Worm (Caenorhabditis elegans) whole organism, L1 larva: ENCODE results near the gene rpl-36.
A peak's percentile ranks its signal among the peaks of the same experiment; 100 is the strongest.

Source experiments
- C04F5.9 ChIP-seq: sonication (generic microtip); optimal IDR thresholded peaks from 2 replicates; lab custom pipeline; 2016; ENCODE audit warnings: missing genetic modification characterization, missing compliant biosample characterization
- Y116A8C.19 ChIP-seq: sonication (generic microtip); optimal IDR thresholded peaks from 2 replicates; lab custom pipeline; 2016; ENCODE audit warnings: missing compliant biosample characterization, missing genetic modification characterization, borderline replicate concordance
- aha-1 ChIP-seq: fragments of 150-350 bp; optimal IDR thresholded peaks from 2 replicates; lab custom pipeline; 2014; ENCODE audit warnings: missing biosample characterization, missing genetic modification characterization
- ama-1 ChIP-seq: fragments of 150-350 bp; optimal IDR thresholded peaks from 2 replicates; lab custom pipeline; 2014
- ceh-63 ChIP-seq: fragments of 200-800 bp; sonication (Bioruptor generic); optimal IDR thresholded peaks from 2 replicates; lab custom pipeline; 2018; ENCODE audit warnings: mild to moderate bottlenecking, missing genetic modification characterization, missing compliant biosample characterization
- ceh-90 ChIP-seq: sonication (generic microtip); optimal IDR thresholded peaks from 2 replicates; lab custom pipeline; 2016; ENCODE audit warnings: missing genetic modification characterization, missing compliant biosample characterization
- ces-1 ChIP-seq: fragments of 150-350 bp; optimal IDR thresholded peaks from 2 replicates; lab custom pipeline; 2014; ENCODE audit warnings: missing biosample characterization, missing genetic modification reagents, missing genetic modification characterization
- efl-3 ChIP-seq: fragments of 200-800 bp; sonication (Bioruptor generic); optimal IDR thresholded peaks from 2 replicates; lab custom pipeline; 2018; ENCODE audit warnings: mild to moderate bottlenecking, missing genetic modification characterization, missing compliant biosample characterization
- egl-13 ChIP-seq: sonication (generic microtip); optimal IDR thresholded peaks from 2 replicates; lab custom pipeline; 2016; ENCODE audit warnings: missing genotype, missing genetic modification reagents, missing genetic modification characterization, missing compliant biosample characterization
- egl-27 ChIP-seq, 2 experiments: fragments of 150-350 bp in 1 of 2; sonication (generic microtip); optimal IDR thresholded peaks; 3 replicates each; lab custom pipeline; 2017 to 2018; ENCODE audit warnings: missing biosample characterization in 2 of 2, missing genetic modification characterization in 2 of 2, missing genetic modification reagents in 2 of 2
- elt-3 ChIP-seq, 6 experiments: fragments of 150-350 bp in 1 of 6; sonication (generic microtip); optimal IDR thresholded peaks; 2 replicates each; lab custom pipeline; 2017 to 2018; ENCODE audit warnings: missing biosample characterization in 6 of 6, missing genetic modification characterization in 6 of 6, inconsistent platforms in 1 of 6
- ets-5 ChIP-seq: fragments of 200-800 bp; sonication (Bioruptor generic); IDR thresholded peaks from 2 replicates; pipeline ENCODE4 v1.3.6; 2022; ENCODE audit warnings: missing genetic modification characterization, missing compliant biosample characterization
- fkh-10 ChIP-seq: sonication (generic microtip); optimal IDR thresholded peaks from 2 replicates; lab custom pipeline; 2017; ENCODE audit warnings: missing biosample characterization, missing genetic modification reagents, missing genetic modification characterization
- fkh-4 ChIP-seq: sonication (generic microtip); optimal IDR thresholded peaks from 2 replicates; lab custom pipeline; 2016; ENCODE audit warnings: missing compliant biosample characterization, missing genetic modification characterization, borderline replicate concordance
- fkh-8 ChIP-seq: sonication (generic microtip); optimal IDR thresholded peaks from 2 replicates; lab custom pipeline; 2016; ENCODE audit warnings: mild to moderate bottlenecking, missing genetic modification characterization, missing compliant biosample characterization
- grh-1 ChIP-seq: fragments of 200-800 bp; sonication (Bioruptor generic); IDR thresholded peaks from 2 replicates; pipeline ENCODE4 v1.3.6; 2022; ENCODE audit warnings: missing genetic modification reagents, missing genetic modification characterization, missing compliant biosample characterization
- hlh-4 ChIP-seq: sonication (generic microtip); optimal IDR thresholded peaks from 2 replicates; lab custom pipeline; 2016; ENCODE audit warnings: mild to moderate bottlenecking, missing genetic modification characterization, missing compliant biosample characterization
- isw-1 ChIP-seq: fragments of 200-800 bp; sonication (Bioruptor generic); IDR thresholded peaks from 2 replicates; pipeline ENCODE4 v1.3.6; 2022; ENCODE audit warnings: missing genetic modification characterization, missing compliant biosample characterization
- lin-14 ChIP-seq: fragments of 200-800 bp; sonication (Bioruptor generic); optimal IDR thresholded peaks from 2 replicates; lab custom pipeline; 2018; ENCODE audit warnings: mild to moderate bottlenecking, missing genetic modification characterization, moderate library complexity, missing compliant biosample characterization
- lin-15B ChIP-seq: fragments of 150-350 bp; sonication (generic microtip); optimal IDR thresholded peaks from 3 replicates; lab custom pipeline; 2014; ENCODE audit warnings: missing biosample characterization, missing genetic modification characterization
- lin-35 ChIP-seq, 2 experiments: fragments of 150-350 bp; optimal IDR thresholded peaks; 2 replicates each; lab custom pipeline; 2014; ENCODE audit warnings: missing biosample characterization in 2 of 2, missing genetic modification characterization in 2 of 2, missing genetic modification reagents in 2 of 2
- mab-9 ChIP-seq: fragments of 200-800 bp; sonication (Bioruptor generic); IDR thresholded peaks from 2 replicates; pipeline ENCODE4 v1.3.6; 2022; ENCODE audit warnings: missing genetic modification reagents, missing genetic modification characterization, missing compliant biosample characterization
- mdl-1 ChIP-seq, 2 experiments: fragments of 150-350 bp; optimal IDR thresholded peaks; 2 replicates each; lab custom pipeline; 2014 to 2017; ENCODE audit warnings: missing biosample characterization in 2 of 2, missing genetic modification characterization in 2 of 2, inconsistent platforms in 1 of 2
- mef-2 ChIP-seq: fragments of 150-350 bp; optimal IDR thresholded peaks from 2 replicates; lab custom pipeline; 2014; ENCODE audit warnings: missing biosample characterization, missing genetic modification characterization
- mep-1 ChIP-seq: fragments of 150-350 bp; optimal IDR thresholded peaks from 2 replicates; lab custom pipeline; 2014; ENCODE audit warnings: missing biosample characterization, missing genetic modification characterization
- nhr-11 ChIP-seq: fragments of 150-350 bp; optimal IDR thresholded peaks from 2 replicates; lab custom pipeline; 2014; ENCODE audit warnings: missing biosample characterization, missing genetic modification characterization
- nhr-12 ChIP-seq: sonication (generic microtip); optimal IDR thresholded peaks from 2 replicates; lab custom pipeline; 2017; ENCODE audit warnings: missing biosample characterization, missing genetic modification characterization
- nhr-19 ChIP-seq: fragments of 200-800 bp; sonication (Bioruptor generic); conservative IDR thresholded peaks from 2 replicates; pipeline ENCODE4 v1.3.6; 2022; ENCODE audit warnings: missing genetic modification characterization, missing compliant biosample characterization
- nhr-20 ChIP-seq: sonication (generic microtip); optimal IDR thresholded peaks from 2 replicates; lab custom pipeline; 2016; ENCODE audit warnings: mild to moderate bottlenecking, missing genetic modification characterization, missing compliant biosample characterization
- nhr-47 ChIP-seq: sonication (generic microtip); optimal IDR thresholded peaks from 2 replicates; lab custom pipeline; 2016; ENCODE audit warnings: mild to moderate bottlenecking, missing genetic modification characterization, moderate library complexity, missing compliant biosample characterization
- nhr-76 ChIP-seq: sonication (generic microtip); optimal IDR thresholded peaks from 2 replicates; lab custom pipeline; 2017; ENCODE audit warnings: missing biosample characterization, missing genetic modification characterization
- pag-3 ChIP-seq: sonication (generic microtip); optimal IDR thresholded peaks from 2 replicates; lab custom pipeline; 2017; ENCODE audit warnings: missing genetic modification characterization, mild to moderate bottlenecking, missing compliant biosample characterization, antibody characterized with exemption, borderline replicate concordance; ENCODE audit not compliant: insufficient read depth
- pax-3 ChIP-seq: fragments of 200-800 bp; sonication (Bioruptor generic); optimal IDR thresholded peaks from 2 replicates; lab custom pipeline; 2018; ENCODE audit warnings: mild to moderate bottlenecking, missing genetic modification characterization, moderate library complexity, missing compliant biosample characterization
- skn-1 ChIP-seq: fragments of 150-350 bp; optimal IDR thresholded peaks from 2 replicates; lab custom pipeline; 2014; ENCODE audit warnings: missing biosample characterization, missing genetic modification characterization
- snpc-4 ChIP-seq: fragments of 150-350 bp; optimal IDR thresholded peaks from 2 replicates; lab custom pipeline; 2014; ENCODE audit warnings: missing biosample characterization, missing genetic modification characterization
- snu-23 ChIP-seq: sonication (generic microtip); optimal IDR thresholded peaks from 2 replicates; lab custom pipeline; 2016; ENCODE audit warnings: missing genetic modification characterization, missing compliant biosample characterization
- sox-4 ChIP-seq: sonication (generic microtip); optimal IDR thresholded peaks from 2 replicates; lab custom pipeline; 2016; ENCODE audit warnings: missing genetic modification characterization, missing compliant biosample characterization
- sup-37 ChIP-seq: fragments of 200-800 bp; sonication (Bioruptor generic); optimal IDR thresholded peaks from 2 replicates; lab custom pipeline; 2018; ENCODE audit warnings: mild to moderate bottlenecking, missing genetic modification characterization, missing compliant biosample characterization
- tbx-2 ChIP-seq: sonication (generic microtip); optimal IDR thresholded peaks from 2 replicates; lab custom pipeline; 2016; ENCODE audit warnings: missing genetic modification characterization, missing compliant biosample characterization
- unc-130 ChIP-seq: fragments of 150-350 bp; optimal IDR thresholded peaks from 2 replicates; lab custom pipeline; 2017; ENCODE audit warnings: missing biosample characterization, missing genetic modification characterization, inconsistent platforms
- unc-30 ChIP-seq: sonication (generic microtip); optimal IDR thresholded peaks from 2 replicates; lab custom pipeline; 2017; ENCODE audit warnings: missing biosample characterization, missing genetic modification characterization
- unc-86 ChIP-seq: sonication (generic microtip); optimal IDR thresholded peaks from 2 replicates; lab custom pipeline; 2016; ENCODE audit warnings: missing genetic modification characterization, missing compliant biosample characterization
- unc-98 ChIP-seq: fragments of 200-800 bp; sonication (Bioruptor generic); IDR thresholded peaks from 2 replicates; pipeline ENCODE4 v1.3.6; 2022; ENCODE audit warnings: missing genetic modification characterization, missing compliant biosample characterization
- xbp-1 ChIP-seq: sonication (generic microtip); optimal IDR thresholded peaks from 2 replicates; lab custom pipeline; 2016; ENCODE audit warnings: missing genetic modification characterization, missing compliant biosample characterization
- zag-1 ChIP-seq: fragments of 150-350 bp; optimal IDR thresholded peaks from 2 replicates; lab custom pipeline; 2014; ENCODE audit warnings: missing biosample characterization, missing genetic modification characterization
- zip-4 ChIP-seq: fragments of 200-800 bp; sonication (Bioruptor generic); optimal IDR thresholded peaks from 2 replicates; lab custom pipeline; 2018; ENCODE audit warnings: mild to moderate bottlenecking, missing genetic modification characterization, moderate library complexity, missing compliant biosample characterization
- ztf-11 ChIP-seq, 2 experiments: sonication (generic microtip); optimal IDR thresholded peaks; 2 replicates each; lab custom pipeline; 2016 to 2017; ENCODE audit warnings: missing genetic modification characterization in 2 of 2, missing biosample characterization in 1 of 2, missing compliant biosample characterization in 1 of 2
- ztf-4 ChIP-seq: fragments of 150-350 bp; optimal IDR thresholded peaks from 2 replicates; lab custom pipeline; 2014; ENCODE audit warnings: missing biosample characterization, missing genetic modification characterization

Gene rpl-36

DNA sequence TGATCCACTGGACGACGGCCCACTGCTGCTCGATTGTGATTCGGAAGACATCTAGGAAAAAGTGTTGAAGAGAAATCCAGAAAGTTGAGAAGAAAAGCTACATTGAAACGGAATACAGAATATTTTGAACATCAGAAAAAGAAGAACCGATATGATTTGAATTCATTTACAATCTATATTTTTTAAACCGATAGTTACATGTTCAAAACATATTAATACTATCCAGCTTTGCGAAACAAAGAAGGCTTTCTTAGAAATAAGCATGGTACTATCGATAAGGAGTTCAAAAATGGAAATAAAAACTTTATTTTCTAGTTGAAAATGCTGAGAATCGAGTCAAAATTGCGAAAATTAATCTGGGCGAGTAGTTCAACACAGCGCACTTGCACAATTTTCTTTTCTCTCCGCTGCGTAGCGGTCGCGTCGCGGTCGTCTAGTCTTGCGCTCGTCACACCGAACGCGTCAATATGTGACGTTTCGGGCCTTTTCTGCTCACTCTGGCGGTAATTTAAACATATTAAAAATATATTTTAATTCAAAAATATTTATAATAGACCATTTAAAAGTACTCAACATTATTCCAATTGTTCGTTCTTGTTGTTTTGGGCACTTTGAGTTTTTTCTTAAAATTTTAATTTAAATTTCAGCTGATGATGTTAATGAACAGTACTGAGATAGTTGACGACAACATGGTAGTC lies 17.8 kb upstream of the rpl-36 start, which contains the start of the genes syf-2 and K04G7.1 (continued):
- peak; percentile 90 for TF ChIP-seq isw-1 (GFP tag; lab: Robert Waterston, UW)
- TF ChIP-seq unc-98 (GFP tag; lab: Robert Waterston, UW) = no peak
- TF ChIP-seq hlh-4 (tag; lab: Kevin White, UChicago) = no peak
- TF ChIP-seq nhr-20 (tag; lab: Kevin White, UChicago) = peak; percentile 90
- TF ChIP-seq C04F5.9 (tag; lab: Kevin White, UChicago) = peak; percentile 64
- TF ChIP-seq ces-1 (GFP tag; lab: Kevin White, UChicago) = no peak

DNA sequence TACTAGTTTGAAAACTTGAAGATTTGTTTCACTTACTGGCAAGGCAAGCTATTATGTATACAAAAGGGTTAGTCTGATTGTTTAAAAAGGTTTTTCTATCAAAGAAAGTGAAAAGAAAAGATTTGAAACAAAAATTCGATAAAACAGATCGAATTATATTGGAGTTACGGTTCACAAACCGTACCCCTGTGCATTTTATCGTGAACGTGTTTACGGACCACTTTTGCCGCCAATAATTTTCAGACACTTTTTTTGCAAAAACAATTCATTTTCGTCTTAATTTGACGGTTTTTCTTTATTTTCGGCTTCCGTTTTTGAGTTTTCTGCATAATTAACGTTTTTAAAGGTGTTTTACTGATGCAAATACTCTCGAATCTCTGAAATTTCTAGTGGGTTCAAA lies 14.8 kb upstream of the rpl-36 start:
- TF ChIP-seq nhr-47 (tag; lab: Kevin White, UChicago) (no peak), ets-5 (GFP tag; lab: Robert Waterston, UW) (no peak)

DNA sequence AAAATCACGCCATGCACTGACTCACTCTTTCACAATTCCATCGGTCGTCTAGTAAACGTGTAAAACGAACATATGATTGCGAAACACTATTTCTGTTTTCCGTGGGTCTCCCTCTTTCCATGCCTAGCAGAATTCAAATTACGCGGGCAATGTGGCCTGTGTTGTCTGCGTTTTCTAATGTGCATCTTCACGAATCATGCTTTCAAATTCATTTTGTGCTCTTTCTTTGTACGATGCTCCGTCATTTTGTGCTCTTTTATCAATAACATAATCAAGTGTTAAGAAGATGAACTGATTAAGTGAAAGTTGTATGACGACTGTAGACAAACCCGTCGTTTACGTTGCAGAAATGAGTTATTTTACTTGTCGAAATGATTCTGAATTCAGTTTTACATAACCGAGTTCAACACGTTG lies 14.2 kb upstream of the rpl-36 start:
- TF ChIP-seq egl-13 (tag; lab: Kevin White, UChicago) (no peak), zag-1 (no peak), ets-5 (GFP tag; lab: Robert Waterston, UW) (no peak), skn-1 (tag; lab: Kevin White, UChicago) (peak; percentile 82), unc-86 (tag; lab: Kevin White, UChicago) (no peak), nhr-47 (tag; lab: Kevin White, UChicago) (no peak), unc-130 (tag; lab: Kevin White, UChicago) (no peak), egl-27 (tag; optimal IDR thresholded peaks at IDR 0.05; lab: Kevin White, UChicago) (peak in 1 of 2 experiments; percentile 23), sup-37 (GFP tag; lab: Kevin White, UChicago) (no peak), nhr-11 (tag; lab: Kevin White, UChicago) (no peak), ceh-63 (no peak), mep-1 (tag; lab: Kevin White, UChicago) (peak; percentile 45), xbp-1 (tag; lab: Kevin White, UChicago) (peak; percentile 77), snu-23 (GFP tag; lab: Kevin White, UChicago) (no peak), sox-4 (tag; lab: Kevin White, UChicago) (no peak), ceh-90 (tag; lab: Kevin White, UChicago) (no peak), mab-9 (GFP tag; lab: Robert Waterston, UW) (no peak), fkh-8 (tag; lab: Kevin White, UChicago) (peak; percentile 3), mdl-1 (tag; optimal IDR thresholded peaks at IDR 0.05; lab: Kevin White, UChicago) (peak in 1 of 2 experiments; percentile 11), ztf-4 (tag; lab: Kevin White, UChicago) (no peak), pag-3 (no peak), lin-35 (GFP tag; optimal IDR thresholded peaks at IDR 0.05; lab: Kevin White, UChicago) (peak; percentile 60 to 77), ztf-11 (tag; optimal IDR thresholded peaks at IDR 0.05; lab: Kevin White, UChicago) (no peak), aha-1 (tag; lab: Kevin White, UChicago) (no peak), fkh-10 (GFP tag; lab: Kevin White, UChicago) (no peak), ama-1 (lab: Kevin White, UChicago) (no peak), grh-1 (GFP tag; lab: Robert Waterston, UW) (no peak), nhr-19 (GFP tag; lab: Robert Waterston, UW) (no peak), zip-4 (GFP tag; lab: Kevin White, UChicago) (peak; percentile 5), unc-30 (tag; lab: Kevin White, UChicago) (no peak), snpc-4 (tag; lab: Kevin White, UChicago) (no peak), pax-3 (tag; lab: Kevin White, UChicago) (no peak), mef-2 (tag; lab: Kevin White, UChicago) (no peak), tbx-2 (tag; lab: Kevin White, UChicago) (no peak), efl-3 (GFP tag; lab: Kevin White, UChicago) (no peak), lin-15B (tag; lab: Kevin White, UChicago) (peak; percentile 26), elt-3 (tag; optimal IDR thresholded peaks at IDR 0.05; lab: Kevin White, UChicago) (no peak), nhr-76 (tag; lab: Kevin White, UChicago) (no peak), lin-14 (GFP tag; lab: Kevin White, UChicago) (peak; percentile 68), Y116A8C.19 (tag; lab: Kevin White, UChicago) (no peak), unc-98 (GFP tag; lab: Robert Waterston, UW) (no peak), fkh-4 (tag; lab: Kevin White, UChicago) (no peak), nhr-12 (tag; lab: Kevin White, UChicago) (no peak)
